Worm (Caenorhabditis elegans) whole organism, L3 larva: ENCODE results near the gene lipl-2.

Experiments
- aly-2 ChIP-seq: fragments of 150-350 bp; optimal IDR thresholded peaks from 2 replicates; lab custom pipeline; 2014; ENCODE audit warnings: missing biosample characterization, missing genetic modification characterization
- ama-1 ChIP-seq: fragments of 150-350 bp; optimal IDR thresholded peaks from 2 replicates; lab custom pipeline; 2018
- ceh-28 ChIP-seq: fragments of 150-350 bp; optimal IDR thresholded peaks from 2 replicates; lab custom pipeline; 2014; ENCODE audit warnings: missing biosample characterization, missing genetic modification reagents, missing genetic modification characterization
- ceh-9 ChIP-seq: sonication (generic microtip); optimal IDR thresholded peaks from 2 replicates; lab custom pipeline; 2018; ENCODE audit warnings: missing biosample characterization, missing genetic modification characterization
- egl-27 ChIP-seq: sonication (generic microtip); optimal IDR thresholded peaks from 4 replicates; lab custom pipeline; 2017; ENCODE audit warnings: missing biosample characterization, missing genetic modification reagents, missing genetic modification characterization
- egl-5 ChIP-seq: fragments of 150-350 bp; optimal IDR thresholded peaks from 2 replicates; lab custom pipeline; 2017; ENCODE audit warnings: missing biosample characterization, missing genetic modification reagents, missing genetic modification characterization, inconsistent platforms
- elt-1 ChIP-seq: fragments of 150-350 bp; optimal IDR thresholded peaks from 2 replicates; lab custom pipeline; 2014; ENCODE audit warnings: missing biosample characterization, missing genetic modification characterization
- elt-3 ChIP-seq, 3 experiments: fragments of 150-350 bp in 1 of 3; sonication (generic microtip) in 2 of 3; optimal IDR thresholded peaks; 2 replicates in 2 of 3; 4 replicates in 1 of 3; lab custom pipeline; 2014 to 2017; ENCODE audit warnings: missing biosample characterization in 3 of 3, missing genetic modification characterization in 3 of 3
- eor-1 ChIP-seq, 2 experiments: fragments of 150-350 bp; optimal IDR thresholded peaks; 2 replicates each; lab custom pipeline; 2014 to 2018; ENCODE audit warnings: missing biosample characterization in 2 of 2, missing genetic modification characterization in 2 of 2
- fkh-10 ChIP-seq: sonication (generic microtip); optimal IDR thresholded peaks from 2 replicates; lab custom pipeline; 2017; ENCODE audit warnings: missing biosample characterization, missing genetic modification reagents, missing genetic modification characterization
- jun-1 ChIP-seq: fragments of 150-350 bp; optimal IDR thresholded peaks from 2 replicates; lab custom pipeline; 2014; ENCODE audit warnings: missing biosample characterization, missing genetic modification reagents, missing genetic modification characterization
- lin-39 ChIP-seq: fragments of 150-350 bp; optimal IDR thresholded peaks from 2 replicates; lab custom pipeline; 2018; ENCODE audit warnings: missing biosample characterization, missing genetic modification reagents, missing genetic modification characterization
- lsy-12 ChIP-seq: sonication (generic microtip); optimal IDR thresholded peaks from 2 replicates; lab custom pipeline; 2016; ENCODE audit warnings: mild to moderate bottlenecking, missing genetic modification characterization, missing compliant biosample characterization
- mml-1 ChIP-seq: fragments of 150-350 bp; sonication (generic microtip); optimal IDR thresholded peaks from 3 replicates; lab custom pipeline; 2014; ENCODE audit warnings: missing biosample characterization, missing genetic modification characterization
- nfya-1 ChIP-seq: sonication (generic microtip); optimal IDR thresholded peaks from 2 replicates; lab custom pipeline; 2017; ENCODE audit warnings: missing genetic modification characterization, mild to moderate bottlenecking, missing compliant biosample characterization, antibody characterized with exemption, moderate library complexity; ENCODE audit not compliant: insufficient read depth
- nhr-12 ChIP-seq: fragments of 150-350 bp; optimal IDR thresholded peaks from 2 replicates; lab custom pipeline; 2014; ENCODE audit warnings: missing biosample characterization, missing genetic modification characterization
- nhr-23 ChIP-seq: fragments of 150-350 bp; optimal IDR thresholded peaks from 2 replicates; lab custom pipeline; 2014; ENCODE audit warnings: missing biosample characterization, missing genetic modification reagents, missing genetic modification characterization
- nhr-237 ChIP-seq: fragments of 150-350 bp; optimal IDR thresholded peaks from 2 replicates; lab custom pipeline; 2014; ENCODE audit warnings: missing biosample characterization, missing genetic modification characterization
- nhr-25 ChIP-seq: sonication (generic microtip); optimal IDR thresholded peaks from 2 replicates; lab custom pipeline; 2017; ENCODE audit warnings: missing biosample characterization, missing genetic modification characterization
- nhr-28 ChIP-seq: fragments of 150-350 bp; optimal IDR thresholded peaks from 2 replicates; lab custom pipeline; 2014; ENCODE audit warnings: missing biosample characterization, missing genetic modification characterization
- nhr-43 ChIP-seq: sonication (generic microtip); optimal IDR thresholded peaks from 2 replicates; lab custom pipeline; 2016; ENCODE audit warnings: mild to moderate bottlenecking, missing genetic modification characterization, missing compliant biosample characterization; ENCODE audit not compliant: poor library complexity, severe bottlenecking
- nhr-76 ChIP-seq: fragments of 150-350 bp; sonication (generic microtip); optimal IDR thresholded peaks from 5 replicates; lab custom pipeline; 2014; ENCODE audit warnings: missing biosample characterization, missing genetic modification characterization
- sea-2 ChIP-seq: fragments of 150-350 bp; sonication (generic microtip); optimal IDR thresholded peaks from 4 replicates; lab custom pipeline; 2014; ENCODE audit warnings: missing biosample characterization, missing genetic modification reagents, missing genetic modification characterization
- snpc-4 ChIP-seq: fragments of 150-350 bp; optimal IDR thresholded peaks from 2 replicates; lab custom pipeline; 2014; ENCODE audit warnings: missing biosample characterization, missing genetic modification characterization
- tbx-2 ChIP-seq: sonication (generic microtip); optimal IDR thresholded peaks from 2 replicates; lab custom pipeline; 2016; ENCODE audit warnings: mild to moderate bottlenecking, missing genetic modification characterization, missing compliant biosample characterization
- unc-39 ChIP-seq: sonication (generic microtip); optimal IDR thresholded peaks from 4 replicates; lab custom pipeline; 2017; ENCODE audit warnings: missing biosample characterization, missing genetic modification characterization
- unc-62 ChIP-seq: fragments of 150-350 bp; sonication (generic microtip); optimal IDR thresholded peaks from 4 replicates; lab custom pipeline; 2014; ENCODE audit warnings: missing biosample characterization, missing genetic modification reagents, missing genetic modification characterization
- zag-1 ChIP-seq: fragments of 150-350 bp; optimal IDR thresholded peaks from 2 replicates; lab custom pipeline; 2014; ENCODE audit warnings: missing biosample characterization, missing genetic modification characterization
- ztf-11 ChIP-seq: fragments of 150-350 bp; optimal IDR thresholded peaks from 2 replicates; lab custom pipeline; 2014; ENCODE audit warnings: missing biosample characterization, missing genetic modification characterization

Gene lipl-2

DNA sequence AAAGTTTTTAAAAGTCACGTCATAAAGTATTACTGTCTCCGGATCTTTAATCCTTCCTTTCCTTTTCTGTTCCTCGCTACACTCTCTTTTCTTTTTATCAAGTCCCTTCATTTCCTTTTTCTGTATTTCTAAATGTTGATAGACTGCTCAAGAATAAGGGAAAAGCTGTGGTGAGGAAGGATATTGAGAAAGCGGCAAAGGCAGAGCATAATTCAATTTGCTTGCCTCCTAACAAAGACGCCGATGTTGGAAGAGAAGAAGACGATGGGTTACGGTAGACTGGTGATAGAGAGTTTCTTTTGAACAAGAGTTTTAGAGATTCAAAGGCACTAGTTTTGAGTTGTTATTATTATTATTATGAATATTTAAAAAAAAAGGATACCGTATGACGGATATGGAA is 25.7 kb upstream of the lipl-2 start:
- TF ChIP-seq lin-39 (tag; lab: Kevin White, UChicago) (no peak), nhr-76 (tag; lab: Kevin White, UChicago) (no peak), jun-1 (no peak), unc-39 (no peak), nfya-1 (peak; percentile 64), zag-1 (no peak), snpc-4 (tag; lab: Kevin White, UChicago) (no peak), unc-62 (GFP tag; lab: Kevin White, UChicago) (no peak), fkh-10 (peak; percentile 99)

DNA sequence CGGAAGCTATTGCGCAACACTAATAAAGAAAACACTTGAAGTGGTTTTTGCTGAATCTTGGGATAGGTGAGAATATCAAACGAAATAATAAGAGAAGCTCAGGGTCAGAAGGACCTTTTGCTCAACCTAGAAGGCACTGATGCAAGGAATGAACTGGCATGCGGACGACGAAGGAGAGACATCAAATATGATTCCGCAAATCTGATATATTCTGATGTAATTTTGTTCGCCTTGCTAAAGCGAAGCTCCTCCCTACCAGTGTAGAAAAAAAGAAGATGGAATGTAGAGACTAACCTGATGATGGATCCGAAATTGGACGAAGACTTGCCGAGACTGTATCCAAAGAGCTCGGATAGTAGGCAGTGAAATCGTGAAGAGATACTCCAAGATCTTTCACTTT is 23.4 kb upstream of the lipl-2 start:
- TF ChIP-seq snpc-4 (tag; lab: Kevin White, UChicago) (no peak), fkh-10 (peak; percentile 24), tbx-2 (tag; lab: Kevin White, UChicago) (no peak)

DNA sequence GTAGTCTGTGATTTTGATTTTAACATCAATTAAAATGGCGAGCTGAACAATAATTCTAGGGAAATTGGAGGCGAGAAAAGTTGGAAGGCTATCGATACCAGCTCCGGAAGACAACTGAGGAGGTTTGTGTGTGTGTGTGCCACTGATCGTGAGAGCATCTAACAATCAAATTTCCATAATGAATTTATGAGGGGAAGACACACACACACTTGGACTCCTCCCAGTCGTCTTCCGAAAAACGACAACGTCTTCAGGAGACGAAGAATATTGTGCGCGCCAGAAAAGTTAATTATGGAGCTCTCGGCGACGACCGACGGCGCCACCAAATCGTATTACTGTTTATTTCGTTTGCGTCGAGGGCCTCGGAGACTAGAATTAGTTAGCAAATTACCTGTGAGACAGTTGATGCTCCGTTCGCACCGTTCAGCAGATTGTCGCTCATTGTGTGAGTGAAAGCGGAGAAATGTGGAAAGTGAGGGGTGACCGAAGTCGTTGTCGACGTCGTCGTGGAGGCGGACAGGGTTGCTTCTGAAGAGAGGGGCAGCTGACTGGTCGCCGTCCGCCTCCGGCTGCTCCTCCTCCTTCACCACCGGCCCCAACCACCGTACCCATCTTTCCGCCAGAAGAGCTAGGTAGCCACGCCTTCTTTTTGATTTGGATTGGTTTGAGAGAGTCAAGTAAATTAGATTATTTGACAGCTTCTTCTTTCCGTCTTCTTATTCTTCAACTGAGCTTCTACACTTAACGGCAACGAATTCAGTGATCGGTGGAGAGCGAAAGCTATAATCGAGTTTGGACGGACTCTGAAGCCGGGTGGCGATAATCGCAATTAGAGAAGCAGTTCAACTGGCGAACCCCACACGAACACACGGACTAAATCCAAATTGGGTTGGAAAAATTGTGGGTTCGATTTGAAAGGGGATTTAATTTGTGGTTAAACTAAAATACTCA is 22.3 kb upstream of the lipl-2 start, which contains the start of gene unc-42:
TSS of gene unc-42 (minus strand) at position 564 of the 951 bp plus-strand sequence.
- TF ChIP-seq mml-1, result no peak
- no peak for TF ChIP-seq nhr-28 (tag; lab: Kevin White, UChicago)
- TF ChIP-seq egl-5 (tag; lab: Kevin White, UChicago), result no peak
- TF ChIP-seq elt-3 (tag; optimal IDR thresholded peaks at IDR 0.05; lab: Kevin White, UChicago), result no peak
- TF ChIP-seq unc-62 (GFP tag; lab: Kevin White, UChicago), result no peak
- TF ChIP-seq nhr-76 (tag; lab: Kevin White, UChicago), result no peak
- no peak for TF ChIP-seq ceh-9 (tag; lab: Kevin White, UChicago)
- TF ChIP-seq nfya-1, result peak; percentile 61
- no peak for TF ChIP-seq nhr-23
- TF ChIP-seq ztf-11 (tag; lab: Kevin White, UChicago), result no peak
- TF ChIP-seq fkh-10, result peak; percentile 56
- no peak for TF ChIP-seq nhr-237 (tag; lab: Kevin White, UChicago)

DNA sequence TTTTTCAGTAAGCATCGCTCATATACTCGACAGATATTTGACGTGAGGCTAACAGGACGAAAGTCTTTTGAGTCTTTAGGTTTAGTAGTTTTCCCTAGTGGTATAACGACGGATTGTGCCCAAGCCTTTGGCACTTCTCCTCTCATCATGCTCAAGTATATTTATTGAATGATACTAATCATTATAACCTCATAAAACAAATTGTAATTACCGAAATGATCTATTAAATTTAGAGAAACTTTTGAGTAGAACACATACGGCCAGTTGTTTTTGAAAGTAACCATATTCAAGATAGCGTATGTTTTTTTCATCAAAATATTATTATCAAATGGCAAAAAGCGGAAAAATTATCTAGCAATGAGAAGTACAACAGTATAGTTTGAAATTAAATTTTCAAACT is 20.1 kb upstream of the lipl-2 start:
- TF ChIP-seq ceh-28 (tag; lab: Kevin White, UChicago), result no peak
- TF ChIP-seq nhr-25 (tag; lab: Kevin White, UChicago), result no peak
- TF ChIP-seq nhr-28 (tag; lab: Kevin White, UChicago), result no peak
- TF ChIP-seq ceh-9 (tag; lab: Kevin White, UChicago), result no peak
- no peak for TF ChIP-seq lin-39 (tag; lab: Kevin White, UChicago)
- TF ChIP-seq, all 47 proteins: peak for 0

DNA sequence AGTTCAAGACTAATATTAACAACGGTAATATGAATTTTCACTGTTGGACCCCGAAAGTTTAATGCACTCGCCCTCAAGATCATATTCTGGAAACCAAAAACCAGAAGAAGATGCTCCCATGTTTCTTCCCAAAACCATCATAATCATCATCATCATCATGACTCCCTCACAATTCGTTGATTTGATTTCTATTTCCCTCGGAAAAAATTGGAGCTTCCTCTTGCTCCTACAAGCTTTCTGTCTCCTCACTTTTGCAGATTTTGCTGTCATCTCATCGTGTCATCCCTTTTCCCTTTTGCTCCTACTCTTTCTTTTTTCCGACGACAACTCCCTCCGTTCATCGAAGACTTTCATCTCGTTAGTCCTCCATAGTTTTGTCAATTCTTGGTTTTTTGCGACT is 19.4 kb upstream of the lipl-2 start, which contains the start of gene F46B6.2:
TSS of gene F46B6.2 (plus strand) at position 316 of the 400 bp plus-strand sequence.
- no peak for TF ChIP-seq nhr-43 (tag; lab: Kevin White, UChicago)
- no peak for TF ChIP-seq mml-1
- no peak for TF ChIP-seq elt-1 (tag; lab: Kevin White, UChicago)
- no peak for TF ChIP-seq egl-5 (tag; lab: Kevin White, UChicago)
- no peak for TF ChIP-seq lsy-12 (tag; lab: Kevin White, UChicago)

DNA sequence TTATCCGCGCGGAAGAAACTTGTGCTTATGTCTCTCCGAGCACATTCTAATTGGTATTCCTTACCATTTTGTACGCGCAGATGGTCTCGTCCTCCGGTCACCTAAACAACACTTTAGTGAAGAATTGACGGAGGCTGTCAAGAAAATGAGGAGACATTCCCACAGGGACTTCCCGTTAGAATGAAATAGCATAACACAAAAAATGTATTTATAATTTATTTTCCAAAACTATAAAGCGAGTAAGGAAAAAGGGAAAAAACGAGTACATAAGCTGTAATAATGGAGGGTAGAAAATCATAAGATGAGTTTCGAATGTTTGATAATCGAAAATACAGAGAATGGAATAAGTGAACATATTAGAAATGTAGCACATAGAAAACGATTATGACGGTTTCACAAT is 15.6 kb upstream of the lipl-2 start, which contains the start of gene F46B6.12:
TSS of gene F46B6.12 (minus strand) at position 101 of the 400 bp plus-strand sequence.
- TF ChIP-seq ama-1 (lab: Kevin White, UChicago), result no peak
- no peak for TF ChIP-seq ceh-28 (tag; lab: Kevin White, UChicago)
- TF ChIP-seq lsy-12 (tag; lab: Kevin White, UChicago), result no peak
- no peak for TF ChIP-seq ceh-9 (tag; lab: Kevin White, UChicago)
- no peak for TF ChIP-seq egl-27 (tag; lab: Kevin White, UChicago)
- TF ChIP-seq aly-2 (tag; lab: Kevin White, UChicago), result no peak
- no peak for TF ChIP-seq nhr-43 (tag; lab: Kevin White, UChicago)
- no peak for TF ChIP-seq eor-1 (tag; optimal IDR thresholded peaks at IDR 0.05; lab: Kevin White, UChicago)
- no peak for TF ChIP-seq unc-62 (GFP tag; lab: Kevin White, UChicago)
- TF ChIP-seq sea-2 (GFP tag; lab: Kevin White, UChicago), result no peak
- no peak for TF ChIP-seq nhr-12 (tag; lab: Kevin White, UChicago)
- no peak for TF ChIP-seq zag-1
- TF ChIP-seq, all 47 proteins: peak for 0
